Worm (Caenorhabditis elegans): ENCODE data around the gene ZK1128.7.

ce11 chrIII:10097981-10098380 lies 38.8 kb upstream of the ZK1128.7 start, which contains the start of gene spop-1:
- TF ChIP-seq daf-8 (GFP tag; IDR thresholded peaks at IDR 0.05) (no peak), unc-62 (GFP tag; optimal IDR thresholded peaks at IDR 0.05 in 1 of 2) (no peak), unc-62 (tag; optimal IDR thresholded peaks at IDR 0.05) (no peak)
